Fruit fly (Drosophila melanogaster) whole organism, pupa: ENCODE measurements around the gene Ziz.
A peak's percentile ranks its signal among the peaks of the same experiment; 100 is the strongest.

Source experiments
- CG10348 ChIP-seq: fragments of 200-800 bp; sonication (Bioruptor generic); IDR thresholded peaks from 2 replicates; pipeline ENCODE4 v1.3.6; 2022; ENCODE audit warnings: missing biosample characterization, missing genetic modification characterization
- CG12605 ChIP-seq: fragments of 200-800 bp; sonication (Bioruptor generic); IDR thresholded peaks from 2 replicates; pipeline ENCODE4 v1.3.6; 2022; ENCODE audit warnings: missing biosample characterization, missing genetic modification characterization
- CG13204 ChIP-seq: fragments of 200-800 bp; sonication (Bioruptor generic); optimal IDR thresholded peaks from 2 replicates; lab custom pipeline; 2018; ENCODE audit warnings: missing biosample characterization, mild to moderate bottlenecking, missing genetic modification characterization, moderate library complexity
- CG14655 ChIP-seq: fragments of 200-800 bp; sonication (Bioruptor generic); optimal IDR thresholded peaks from 3 replicates; lab custom pipeline; 2017; ENCODE audit warnings: mild to moderate bottlenecking, missing biosample characterization, missing genetic modification reagents, missing genetic modification characterization
- CG15710 ChIP-seq: fragments of 200-800 bp; sonication (Bioruptor generic); optimal IDR thresholded peaks from 2 replicates; lab custom pipeline; 2018; ENCODE audit warnings: missing biosample characterization, mild to moderate bottlenecking, missing genetic modification characterization, moderate library complexity
- CG17806 ChIP-seq: fragments of 200-800 bp; sonication (Bioruptor generic); optimal IDR thresholded peaks from 2 replicates; lab custom pipeline; 2018; ENCODE audit warnings: missing biosample characterization, mild to moderate bottlenecking, missing genetic modification characterization, moderate library complexity
- CG32121 ChIP-seq: fragments of 200-800 bp; sonication (Bioruptor generic); IDR thresholded peaks from 2 replicates; pipeline ENCODE4 v1.3.6; 2022; ENCODE audit warnings: missing biosample characterization, missing genetic modification characterization
- CG34367 ChIP-seq: fragments of 200-800 bp; sonication (Bioruptor generic); optimal IDR thresholded peaks from 2 replicates; lab custom pipeline; 2018; ENCODE audit warnings: missing biosample characterization, mild to moderate bottlenecking, missing genetic modification characterization
- CG4496 ChIP-seq: fragments of 200-800 bp; sonication (Bioruptor generic); IDR thresholded peaks from 3 replicates; pipeline ENCODE4 v1.3.6; 2022; ENCODE audit warnings: missing biosample characterization, missing genetic modification characterization
- CG8159 ChIP-seq: fragments of 200-800 bp; sonication (Bioruptor generic); optimal IDR thresholded peaks from 3 replicates; lab custom pipeline; 2018; ENCODE audit warnings: missing biosample characterization, mild to moderate bottlenecking, missing genetic modification characterization, moderate library complexity
- CG8301 ChIP-seq: fragments of 200-800 bp; sonication (Bioruptor generic); optimal IDR thresholded peaks from 2 replicates; lab custom pipeline; 2018; ENCODE audit warnings: missing biosample characterization, mild to moderate bottlenecking, missing genetic modification characterization
- CG9948 ChIP-seq: fragments of 200-800 bp; sonication (Bioruptor generic); optimal IDR thresholded peaks from 2 replicates; lab custom pipeline; 2018; ENCODE audit warnings: missing biosample characterization, mild to moderate bottlenecking, missing genetic modification characterization, moderate library complexity
- D1 ChIP-seq: fragments of 200-800 bp; sonication (Bioruptor generic); optimal IDR thresholded peaks from 2 replicates; lab custom pipeline; 2018; ENCODE audit warnings: missing biosample characterization, mild to moderate bottlenecking, missing genetic modification characterization, moderate library complexity
- EcR ChIP-seq: fragments of 200-800 bp; sonication (Bioruptor generic); optimal IDR thresholded peaks from 3 replicates; lab custom pipeline; 2019; ENCODE audit warnings: missing biosample characterization, missing genetic modification characterization, mild to moderate bottlenecking, moderate library complexity, missing genetic modification reagents
- Ets98B ChIP-seq: fragments of 200-800 bp; sonication (Bioruptor generic); IDR thresholded peaks from 2 replicates; pipeline ENCODE4 v1.3.6; 2022; ENCODE audit warnings: missing biosample characterization, missing genetic modification characterization
- Pif1A ChIP-seq: fragments of 200-800 bp; sonication (Bioruptor generic); optimal IDR thresholded peaks from 3 replicates; lab custom pipeline; 2016; ENCODE audit warnings: missing biosample characterization, missing genetic modification characterization
- Pif1B ChIP-seq: fragments of 200-800 bp; sonication (Bioruptor generic); optimal IDR thresholded peaks from 3 replicates; lab custom pipeline; 2016; ENCODE audit warnings: missing biosample characterization, missing genetic modification characterization
- Snoo ChIP-seq: fragments of 200-800 bp; sonication (Bioruptor generic); optimal IDR thresholded peaks from 3 replicates; lab custom pipeline; 2017; ENCODE audit warnings: missing biosample characterization, mild to moderate bottlenecking, missing genetic modification characterization, inconsistent platforms
- fd96Ca ChIP-seq: fragments of 200-800 bp; sonication (Bioruptor generic); IDR thresholded peaks from 3 replicates; pipeline ENCODE4 v1.3.6; 2022; ENCODE audit warnings: missing biosample characterization, missing genetic modification characterization
- gl ChIP-seq: fragments of 200-800 bp; sonication (Bioruptor generic); optimal IDR thresholded peaks from 2 replicates; lab custom pipeline; 2018; ENCODE audit warnings: missing biosample characterization, mild to moderate bottlenecking, missing genetic modification characterization
- rn ChIP-seq: fragments of 200-800 bp; sonication (Bioruptor generic); IDR thresholded peaks from 2 replicates; pipeline ENCODE4 v1.3.6; 2022; ENCODE audit warnings: missing biosample characterization, missing genetic modification characterization

The Ziz gene

dm6 chr2L:7529931-7530330 is 33.8 kb upstream of the Ziz start:
- TF ChIP-seq Snoo (no peak), CG17806 (tag; lab: Kevin White, UChicago) (no peak), CG12605 (no peak), CG10348 (GFP tag; lab: Robert Waterston, UW) (no peak), gl (tag; lab: Kevin White, UChicago) (no peak), D1 (tag; lab: Kevin White, UChicago) (no peak), CG9948 (tag; lab: Kevin White, UChicago) (no peak), CG14655 (GFP tag; lab: Kevin White, UChicago) (no peak), EcR (GFP tag; lab: Kevin White, UChicago) (no peak), CG15710 (tag; lab: Kevin White, UChicago) (no peak), Ets98B (no peak), CG4496 (GFP tag; lab: Robert Waterston, UW) (no peak), CG32121 (no peak)

- no peak for TF ChIP-seq CG17806 (tag; lab: Kevin White, UChicago)
- TF ChIP-seq Pif1A (GFP tag; lab: Kevin White, UChicago), result no peak
- TF ChIP-seq CG8159, result no peak
- TF ChIP-seq, all 21 proteins: peak for 0
These were observed 33.1 kb upstream of the Ziz start for dm6 chr2L:7529182-7529581.

- TF ChIP-seq CG13204 (no peak), Ets98B (no peak), D1 (tag; lab: Kevin White, UChicago) (no peak), CG32121 (no peak)
These were observed 32.1 kb upstream of the Ziz start for dm6 chr2L:7528122-7528746.

DNA sequence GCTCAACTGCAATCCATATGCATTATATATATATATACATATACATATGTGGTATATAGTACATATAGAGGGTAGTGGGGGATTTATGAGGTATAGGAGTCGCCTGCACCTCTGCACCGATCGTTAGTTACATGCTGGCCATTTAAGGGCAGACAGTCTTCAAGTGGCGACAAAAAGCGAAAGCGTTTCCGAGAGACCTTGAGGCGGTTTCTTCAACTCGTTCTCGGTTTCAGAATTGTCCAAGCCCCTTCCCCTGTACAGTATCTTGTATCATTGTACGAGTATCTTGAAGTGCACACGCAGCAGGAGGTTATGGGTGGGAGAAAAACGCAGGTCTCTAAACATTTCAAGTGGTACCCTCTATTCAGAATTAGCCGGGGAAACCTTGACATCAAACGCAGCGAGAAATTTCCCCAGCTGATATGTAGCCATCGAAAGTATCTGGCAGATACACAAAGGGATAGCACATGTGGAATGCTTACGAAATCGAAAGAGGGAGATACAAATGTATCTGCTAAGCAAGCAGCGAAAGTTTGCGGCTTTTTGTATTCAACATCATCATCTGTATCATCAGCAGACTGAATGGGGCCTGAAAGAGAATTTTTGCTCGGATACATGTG is 30.9 kb upstream of the Ziz start:
- peak; percentile 83 for TF ChIP-seq EcR (GFP tag; lab: Kevin White, UChicago)
- TF ChIP-seq Pif1A (GFP tag; lab: Kevin White, UChicago), result peak; percentile 15
- no peak for TF ChIP-seq CG17806 (tag; lab: Kevin White, UChicago)
- TF ChIP-seq, all 21 proteins: peak for 2

DNA sequence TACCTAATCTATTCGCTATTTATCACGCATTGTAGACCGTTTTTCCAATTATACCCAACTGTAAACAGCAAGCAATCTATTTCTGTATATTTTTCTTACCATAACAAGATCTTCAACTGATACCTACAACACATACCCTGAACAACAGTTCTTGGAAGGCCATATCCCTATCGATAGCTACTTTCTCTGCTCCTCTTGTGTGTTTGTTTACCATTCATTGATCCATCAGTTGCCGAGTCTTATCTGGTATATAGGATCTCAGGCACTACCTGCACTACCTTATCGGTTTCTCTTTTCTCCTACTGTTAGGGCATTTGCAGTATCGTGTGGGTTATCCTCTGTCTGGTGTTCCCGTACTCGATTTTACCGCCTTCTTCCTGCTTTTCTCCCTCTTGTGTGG is 30.0 kb upstream of the Ziz start:
- TF ChIP-seq CG12605 (no peak), CG14655 (GFP tag; lab: Kevin White, UChicago) (no peak), fd96Ca (GFP tag; lab: Robert Waterston, UW) (no peak), rn (GFP tag; lab: Robert Waterston, UW) (no peak), Pif1B (GFP tag; lab: Kevin White, UChicago) (no peak), CG34367 (no peak), EcR (GFP tag; lab: Kevin White, UChicago) (no peak)

DNA sequence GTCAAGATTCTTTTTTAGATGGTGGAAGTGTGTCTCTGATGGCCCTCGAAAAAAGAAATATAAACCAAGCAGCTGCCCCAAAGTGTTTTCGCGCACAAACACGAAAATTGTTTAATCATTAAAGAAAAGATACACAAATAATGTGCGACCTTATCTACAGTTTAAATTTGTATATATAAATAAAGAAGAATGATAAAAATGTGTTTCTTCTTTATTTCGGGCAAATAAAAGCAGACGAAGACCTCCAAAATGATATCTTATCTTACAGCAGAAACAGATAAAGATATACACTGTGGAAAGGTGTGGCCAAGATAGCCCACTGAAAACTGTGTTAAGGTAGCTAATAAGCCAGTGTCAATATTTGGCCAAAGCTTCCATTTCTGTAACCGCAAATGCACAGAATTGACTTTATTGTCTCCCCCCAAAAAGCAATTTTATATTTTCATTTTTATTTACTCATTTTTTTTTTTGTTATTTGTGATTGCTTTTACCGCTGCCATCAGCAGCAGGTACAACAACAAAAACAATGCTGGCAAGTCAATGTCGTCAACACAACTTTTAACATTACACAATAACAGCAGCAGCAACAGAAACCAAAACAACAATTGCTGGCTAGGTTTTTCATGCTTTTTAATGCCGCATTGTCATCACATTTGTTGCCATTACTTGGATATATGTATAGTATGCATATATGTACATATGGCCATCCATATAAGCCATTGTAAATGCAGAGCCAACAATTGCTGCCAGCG is 29.2 kb upstream of the Ziz start:
- no peak for TF ChIP-seq Ets98B
- no peak for TF ChIP-seq CG14655 (GFP tag; lab: Kevin White, UChicago)
- TF ChIP-seq CG32121, result no peak
- TF ChIP-seq CG17806 (tag; lab: Kevin White, UChicago), result no peak
- TF ChIP-seq D1 (tag; lab: Kevin White, UChicago), result no peak
- no peak for TF ChIP-seq CG34367
- TF ChIP-seq Pif1A (GFP tag; lab: Kevin White, UChicago), result no peak
- no peak for TF ChIP-seq CG13204
- no peak for TF ChIP-seq Pif1B (GFP tag; lab: Kevin White, UChicago)
- TF ChIP-seq CG4496 (GFP tag; lab: Robert Waterston, UW), result no peak
- no peak for TF ChIP-seq CG10348 (GFP tag; lab: Robert Waterston, UW)
- TF ChIP-seq rn (GFP tag; lab: Robert Waterston, UW), result no peak
- TF ChIP-seq CG8301 (tag; lab: Kevin White, UChicago), result no peak
- no peak for TF ChIP-seq CG8159

dm6 chr2L:7523564-7523963 is 27.5 kb upstream of the Ziz start:
- TF ChIP-seq CG4496 (GFP tag; lab: Robert Waterston, UW) (0 out of 3 replicates have a peak, but pooled peaks have one; percentile 24), D1 (tag; lab: Kevin White, UChicago) (no peak), CG13204 (no peak), CG8301 (tag; lab: Kevin White, UChicago) (no peak)
